Worm (Caenorhabditis elegans) whole organism, L3 larva: ENCODE measurements around the gene srd-44.

ENCODE experiments used
- R02D3.7 ChIP-seq: fragments of 150-350 bp; optimal IDR thresholded peaks from 2 replicates; lab custom pipeline; 2014; ENCODE audit warnings: missing biosample characterization, missing genetic modification characterization
- ZK546.5 ChIP-seq: sonication (generic microtip); optimal IDR thresholded peaks from 2 replicates; lab custom pipeline; 2017; ENCODE audit warnings: missing biosample characterization, missing genetic modification characterization
- aly-2 ChIP-seq: fragments of 150-350 bp; optimal IDR thresholded peaks from 2 replicates; lab custom pipeline; 2014; ENCODE audit warnings: missing biosample characterization, missing genetic modification characterization
- ama-1 ChIP-seq: fragments of 150-350 bp; optimal IDR thresholded peaks from 2 replicates; lab custom pipeline; 2018
- ceh-28 ChIP-seq: fragments of 150-350 bp; optimal IDR thresholded peaks from 2 replicates; lab custom pipeline; 2014; ENCODE audit warnings: missing biosample characterization, missing genetic modification reagents, missing genetic modification characterization
- ceh-9 ChIP-seq: sonication (generic microtip); optimal IDR thresholded peaks from 2 replicates; lab custom pipeline; 2018; ENCODE audit warnings: missing biosample characterization, missing genetic modification characterization
- daf-12 ChIP-seq: fragments of 150-350 bp; optimal IDR thresholded peaks from 2 replicates; lab custom pipeline; 2014; ENCODE audit warnings: missing biosample characterization, missing genetic modification reagents, missing genetic modification characterization
- egl-27 ChIP-seq: sonication (generic microtip); optimal IDR thresholded peaks from 4 replicates; lab custom pipeline; 2017; ENCODE audit warnings: missing biosample characterization, missing genetic modification reagents, missing genetic modification characterization
- egl-5 ChIP-seq: fragments of 150-350 bp; optimal IDR thresholded peaks from 2 replicates; lab custom pipeline; 2017; ENCODE audit warnings: missing biosample characterization, missing genetic modification reagents, missing genetic modification characterization, inconsistent platforms
- elt-1 ChIP-seq: fragments of 150-350 bp; optimal IDR thresholded peaks from 2 replicates; lab custom pipeline; 2014; ENCODE audit warnings: missing biosample characterization, missing genetic modification characterization
- elt-2 ChIP-seq: sonication (generic microtip); optimal IDR thresholded peaks from 2 replicates; lab custom pipeline; 2016; ENCODE audit warnings: missing genetic modification reagents, mild to moderate bottlenecking, missing genetic modification characterization, missing compliant biosample characterization
- eor-1 ChIP-seq, 2 experiments: fragments of 150-350 bp; optimal IDR thresholded peaks; 2 replicates each; lab custom pipeline; 2014 to 2018; ENCODE audit warnings: missing biosample characterization in 2 of 2, missing genetic modification characterization in 2 of 2
- fkh-10 ChIP-seq: sonication (generic microtip); optimal IDR thresholded peaks from 2 replicates; lab custom pipeline; 2017; ENCODE audit warnings: missing biosample characterization, missing genetic modification reagents, missing genetic modification characterization
- fkh-2 ChIP-seq: fragments of 150-350 bp; optimal IDR thresholded peaks from 2 replicates; lab custom pipeline; 2014; ENCODE audit warnings: missing biosample characterization, missing genetic modification reagents, missing genetic modification characterization
- fos-1 ChIP-seq: fragments of 150-350 bp; optimal IDR thresholded peaks from 2 replicates; lab custom pipeline; 2014; ENCODE audit warnings: missing biosample characterization, missing genetic modification characterization
- jun-1 ChIP-seq: fragments of 150-350 bp; optimal IDR thresholded peaks from 2 replicates; lab custom pipeline; 2014; ENCODE audit warnings: missing biosample characterization, missing genetic modification reagents, missing genetic modification characterization
- lin-15B ChIP-seq: fragments of 150-350 bp; optimal IDR thresholded peaks from 2 replicates; lab custom pipeline; 2014; ENCODE audit warnings: missing biosample characterization, missing genetic modification characterization
- lin-39 ChIP-seq: fragments of 150-350 bp; optimal IDR thresholded peaks from 2 replicates; lab custom pipeline; 2018; ENCODE audit warnings: missing biosample characterization, missing genetic modification reagents, missing genetic modification characterization
- lsy-12 ChIP-seq: sonication (generic microtip); optimal IDR thresholded peaks from 2 replicates; lab custom pipeline; 2016; ENCODE audit warnings: mild to moderate bottlenecking, missing genetic modification characterization, missing compliant biosample characterization
- mdl-1 ChIP-seq: fragments of 150-350 bp; optimal IDR thresholded peaks from 2 replicates; lab custom pipeline; 2014; ENCODE audit warnings: missing biosample characterization, missing genetic modification characterization
- mml-1 ChIP-seq: fragments of 150-350 bp; sonication (generic microtip); optimal IDR thresholded peaks from 3 replicates; lab custom pipeline; 2014; ENCODE audit warnings: missing biosample characterization, missing genetic modification characterization
- nfya-1 ChIP-seq: sonication (generic microtip); optimal IDR thresholded peaks from 2 replicates; lab custom pipeline; 2017; ENCODE audit warnings: missing genetic modification characterization, mild to moderate bottlenecking, missing compliant biosample characterization, antibody characterized with exemption, moderate library complexity; ENCODE audit not compliant: insufficient read depth
- nhr-11 ChIP-seq: fragments of 150-350 bp; optimal IDR thresholded peaks from 2 replicates; lab custom pipeline; 2014; ENCODE audit warnings: missing biosample characterization, missing genetic modification characterization
- nhr-12 ChIP-seq: fragments of 150-350 bp; optimal IDR thresholded peaks from 2 replicates; lab custom pipeline; 2014; ENCODE audit warnings: missing biosample characterization, missing genetic modification characterization
- nhr-23 ChIP-seq: fragments of 150-350 bp; optimal IDR thresholded peaks from 2 replicates; lab custom pipeline; 2014; ENCODE audit warnings: missing biosample characterization, missing genetic modification reagents, missing genetic modification characterization
- nhr-237 ChIP-seq: fragments of 150-350 bp; optimal IDR thresholded peaks from 2 replicates; lab custom pipeline; 2014; ENCODE audit warnings: missing biosample characterization, missing genetic modification characterization
- nhr-25 ChIP-seq: sonication (generic microtip); optimal IDR thresholded peaks from 2 replicates; lab custom pipeline; 2017; ENCODE audit warnings: missing biosample characterization, missing genetic modification characterization
- nhr-28 ChIP-seq: fragments of 150-350 bp; optimal IDR thresholded peaks from 2 replicates; lab custom pipeline; 2014; ENCODE audit warnings: missing biosample characterization, missing genetic modification characterization
- nhr-43 ChIP-seq: sonication (generic microtip); optimal IDR thresholded peaks from 2 replicates; lab custom pipeline; 2016; ENCODE audit warnings: mild to moderate bottlenecking, missing genetic modification characterization, missing compliant biosample characterization; ENCODE audit not compliant: poor library complexity, severe bottlenecking
- nhr-76 ChIP-seq: fragments of 150-350 bp; sonication (generic microtip); optimal IDR thresholded peaks from 5 replicates; lab custom pipeline; 2014; ENCODE audit warnings: missing biosample characterization, missing genetic modification characterization
- nhr-77 ChIP-seq: fragments of 150-350 bp; optimal IDR thresholded peaks from 2 replicates; lab custom pipeline; 2014; ENCODE audit warnings: missing biosample characterization, missing genetic modification characterization
- pha-4 ChIP-seq: fragments of 150-350 bp; optimal IDR thresholded peaks from 2 replicates; lab custom pipeline; 2014; ENCODE audit warnings: missing biosample characterization, missing genetic modification reagents, missing genetic modification characterization
- pqm-1 ChIP-seq: fragments of 150-350 bp; optimal IDR thresholded peaks from 2 replicates; lab custom pipeline; 2017; ENCODE audit warnings: missing biosample characterization, missing genetic modification characterization, inconsistent platforms
- sea-2 ChIP-seq: fragments of 150-350 bp; sonication (generic microtip); optimal IDR thresholded peaks from 4 replicates; lab custom pipeline; 2014; ENCODE audit warnings: missing biosample characterization, missing genetic modification reagents, missing genetic modification characterization
- skn-1 ChIP-seq: fragments of 150-350 bp; optimal IDR thresholded peaks from 2 replicates; lab custom pipeline; 2014; ENCODE audit warnings: missing biosample characterization, missing genetic modification characterization
- snpc-4 ChIP-seq: fragments of 150-350 bp; optimal IDR thresholded peaks from 2 replicates; lab custom pipeline; 2014; ENCODE audit warnings: missing biosample characterization, missing genetic modification characterization
- tbx-2 ChIP-seq: sonication (generic microtip); optimal IDR thresholded peaks from 2 replicates; lab custom pipeline; 2016; ENCODE audit warnings: mild to moderate bottlenecking, missing genetic modification characterization, missing compliant biosample characterization
- unc-39 ChIP-seq: sonication (generic microtip); optimal IDR thresholded peaks from 4 replicates; lab custom pipeline; 2017; ENCODE audit warnings: missing biosample characterization, missing genetic modification characterization
- unc-62 ChIP-seq: fragments of 150-350 bp; sonication (generic microtip); optimal IDR thresholded peaks from 4 replicates; lab custom pipeline; 2014; ENCODE audit warnings: missing biosample characterization, missing genetic modification reagents, missing genetic modification characterization
- zag-1 ChIP-seq: fragments of 150-350 bp; optimal IDR thresholded peaks from 2 replicates; lab custom pipeline; 2014; ENCODE audit warnings: missing biosample characterization, missing genetic modification characterization
- ztf-11 ChIP-seq: fragments of 150-350 bp; optimal IDR thresholded peaks from 2 replicates; lab custom pipeline; 2014; ENCODE audit warnings: missing biosample characterization, missing genetic modification characterization
- ztf-4 ChIP-seq: fragments of 150-350 bp; optimal IDR thresholded peaks from 2 replicates; lab custom pipeline; 2014; ENCODE audit warnings: missing biosample characterization, missing genetic modification characterization

srd-44 gene

DNA sequence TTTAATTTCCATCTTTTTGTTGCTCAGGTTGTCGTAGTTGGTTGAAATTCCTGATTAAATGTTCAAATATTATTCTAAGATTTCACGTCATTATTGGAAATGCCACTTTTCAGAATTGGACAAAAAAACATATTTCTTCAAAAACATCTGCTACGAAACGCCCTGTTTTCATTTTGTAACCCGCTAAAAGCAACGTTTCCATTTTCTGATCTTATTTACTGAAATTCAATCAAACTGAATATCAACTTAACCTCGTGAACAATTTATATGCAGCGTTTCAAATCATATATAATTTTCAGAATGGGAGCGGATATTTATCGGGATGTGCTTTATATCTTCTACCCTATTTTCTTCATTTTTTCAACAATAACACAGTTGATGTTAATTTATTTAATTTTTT lies 14.8 kb upstream of the srd-44 start, which contains the start of gene srd-40:
TSS of gene srd-40 (plus strand) at position 301 of the 400 bp plus-strand sequence.
- TF ChIP-seq mdl-1 (tag; lab: Kevin White, UChicago) (no peak), ZK546.5 (tag; lab: Kevin White, UChicago) (no peak), egl-5 (no peak), nhr-76 (tag; lab: Kevin White, UChicago) (no peak), elt-1 (no peak), skn-1 (no peak), zag-1 (tag; lab: Kevin White, UChicago) (no peak), pqm-1 (no peak), R02D3.7 (tag; lab: Kevin White, UChicago) (no peak), daf-12 (no peak), fkh-2 (tag; lab: Kevin White, UChicago) (no peak), nhr-23 (tag; lab: Kevin White, UChicago) (no peak), nhr-11 (tag; lab: Kevin White, UChicago) (no peak), unc-39 (tag; lab: Kevin White, UChicago) (no peak)

DNA sequence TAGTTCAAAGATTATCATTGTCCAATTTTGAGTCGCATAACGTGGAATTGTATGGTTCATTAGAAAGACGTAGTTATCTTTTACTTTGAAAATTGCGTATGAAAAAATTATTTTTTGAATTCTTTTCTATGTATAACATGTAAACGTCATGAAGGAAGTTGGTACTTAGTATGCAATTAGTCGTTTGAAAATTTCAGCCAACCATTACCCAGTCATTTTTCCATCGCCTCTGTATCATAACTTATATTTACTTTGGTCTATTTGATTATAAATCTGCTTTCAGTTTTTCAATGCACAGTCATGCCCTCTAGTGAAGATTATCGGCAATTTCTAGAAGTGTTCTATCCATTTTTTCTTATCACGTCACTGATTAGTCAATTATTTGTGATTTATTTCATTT lies 11.8 kb upstream of the srd-44 start, which contains the start of gene srd-41:
TSS of gene srd-41 (plus strand) at position 301 of the 400 bp plus-strand sequence.
- TF ChIP-seq egl-5 (no peak), nhr-12 (tag; lab: Kevin White, UChicago) (no peak), tbx-2 (tag; lab: Kevin White, UChicago) (no peak), elt-2 (tag; lab: Kevin White, UChicago) (no peak), nhr-76 (tag; lab: Kevin White, UChicago) (no peak), skn-1 (no peak), nhr-23 (tag; lab: Kevin White, UChicago) (no peak), pha-4 (tag; lab: Kevin White, UChicago) (no peak), ceh-28 (tag; lab: Kevin White, UChicago) (no peak), eor-1 (tag; optimal IDR thresholded peaks at IDR 0.05; lab: Kevin White, UChicago) (no peak), ZK546.5 (tag; lab: Kevin White, UChicago) (no peak), mdl-1 (tag; lab: Kevin White, UChicago) (no peak), nhr-28 (no peak), nhr-25 (tag; lab: Kevin White, UChicago) (no peak)

DNA sequence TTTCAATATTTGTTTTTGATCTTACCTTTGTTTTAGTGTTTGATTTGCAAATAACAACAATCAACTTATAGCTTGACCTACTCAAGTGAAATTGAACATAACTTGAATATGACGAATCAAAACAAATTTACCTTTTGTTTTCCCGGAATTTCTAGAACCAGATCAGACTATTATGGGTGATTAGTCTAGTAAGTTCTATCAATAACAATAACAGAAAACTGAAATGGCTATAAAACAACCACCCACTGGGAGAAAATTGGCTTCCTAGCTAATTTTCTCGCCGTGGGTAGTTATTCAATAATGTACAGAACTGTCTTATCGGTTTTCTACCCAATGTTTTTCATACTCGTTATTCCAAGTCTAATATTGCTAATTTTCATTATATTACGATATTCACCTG lies 9.6 kb upstream of the srd-44 start, which contains the start of gene srd-45:
TSS of gene srd-45 (plus strand) at position 301 of the 400 bp plus-strand sequence.
- no peak for TF ChIP-seq lsy-12 (tag; lab: Kevin White, UChicago)
- TF ChIP-seq lin-15B: no peak
- no peak for TF ChIP-seq tbx-2 (tag; lab: Kevin White, UChicago)
- no peak for TF ChIP-seq R02D3.7 (tag; lab: Kevin White, UChicago)
- no peak for TF ChIP-seq egl-27
- no peak for TF ChIP-seq snpc-4 (tag; lab: Kevin White, UChicago)
- TF ChIP-seq nhr-25 (tag; lab: Kevin White, UChicago): no peak
- no peak for TF ChIP-seq unc-39 (tag; lab: Kevin White, UChicago)
- no peak for TF ChIP-seq elt-1
- TF ChIP-seq elt-2 (tag; lab: Kevin White, UChicago): no peak
- no peak for TF ChIP-seq eor-1 (tag; optimal IDR thresholded peaks at IDR 0.05; lab: Kevin White, UChicago)
- no peak for TF ChIP-seq ceh-9
- no peak for TF ChIP-seq nhr-77 (tag; lab: Kevin White, UChicago)
- no peak for TF ChIP-seq ztf-11 (tag; lab: Kevin White, UChicago)
- no peak for TF ChIP-seq fkh-10 (GFP tag; lab: Kevin White, UChicago)
- no peak for TF ChIP-seq lin-39 (tag; lab: Kevin White, UChicago)
- no peak for TF ChIP-seq nhr-237 (tag; lab: Kevin White, UChicago)
- no peak for TF ChIP-seq mml-1 (tag; lab: Kevin White, UChicago)
- TF ChIP-seq unc-62: no peak
- no peak for TF ChIP-seq nhr-43 (tag; lab: Kevin White, UChicago)

- TF ChIP-seq nfya-1 (tag; lab: Kevin White, UChicago) (no peak), R02D3.7 (tag; lab: Kevin White, UChicago) (no peak), ztf-4 (tag; lab: Kevin White, UChicago) (no peak), nhr-43 (tag; lab: Kevin White, UChicago) (no peak), jun-1 (tag; lab: Kevin White, UChicago) (no peak), unc-62 (no peak), aly-2 (tag; lab: Kevin White, UChicago) (no peak), lin-15B (no peak), ceh-28 (tag; lab: Kevin White, UChicago) (no peak), fkh-10 (GFP tag; lab: Kevin White, UChicago) (no peak), nhr-28 (no peak), unc-39 (tag; lab: Kevin White, UChicago) (no peak), fos-1 (tag; lab: Kevin White, UChicago) (no peak), nhr-12 (tag; lab: Kevin White, UChicago) (no peak), eor-1 (tag; optimal IDR thresholded peaks at IDR 0.05; lab: Kevin White, UChicago) (no peak), mml-1 (tag; lab: Kevin White, UChicago) (no peak), sea-2 (no peak), ama-1 (lab: Kevin White, UChicago) (no peak), ceh-9 (no peak)
These were observed 6.4 kb upstream of the srd-44 start, which contains the start of gene srd-46 for ce11 chrX:12331795-12332194. Gene srd-46, plus strand, starts transcription at chrX:12332095.
